Worm (Caenorhabditis elegans): ENCODE measurements around the gene spk-1.

- no peak for TF ChIP-seq ztf-29 (GFP tag; IDR thresholded peaks at IDR 0.05)
- no peak for TF ChIP-seq med-1 (GFP tag; optimal IDR thresholded peaks at IDR 0.05; ENCODE audit: insufficient read depth)
- no peak for TF ChIP-seq flt-1 (GFP tag; IDR thresholded peaks at IDR 0.05)
- TF ChIP-seq klf-2 (GFP tag; conservative IDR thresholded peaks at IDR 0.05) = no peak
These were observed 21.4 kb upstream of the spk-1 start for ce11 chrIII:9434999-9435398.
